Fruit fly (Drosophila melanogaster): ENCODE results near the gene del.

DNA sequence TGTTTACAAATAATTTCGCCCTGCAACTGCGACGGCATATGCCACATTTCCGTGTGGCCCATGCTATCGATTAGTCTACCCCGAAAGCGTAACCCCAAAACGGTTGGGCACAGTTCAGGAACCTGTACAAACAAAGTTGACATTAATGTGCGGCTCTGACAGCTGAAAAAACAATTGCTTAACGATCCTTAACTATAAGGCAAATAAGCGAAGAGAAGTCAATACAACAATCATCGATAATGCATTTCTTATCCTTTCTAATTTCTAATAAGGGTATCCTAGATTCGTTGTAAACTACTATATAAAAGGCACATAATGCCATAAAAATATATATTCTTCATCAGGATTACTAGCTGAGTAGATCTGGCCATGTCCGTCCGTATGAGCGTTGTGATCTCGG lies 36.5 kb downstream of the del start:
- TF ChIP-seq Hsf (GFP tag; optimal IDR thresholded peaks at IDR 0.05), result no peak
- no peak for TF ChIP-seq pita (GFP tag; optimal IDR thresholded peaks at IDR 0.05)
- no peak for TF ChIP-seq CG11456 (GFP tag; IDR thresholded peaks at IDR 0.05)
- TF ChIP-seq CG3847 (GFP tag; IDR thresholded peaks at IDR 0.05), result no peak
- no peak for TF ChIP-seq ara (GFP tag; IDR thresholded peaks at IDR 0.05)
